Fruit fly (Drosophila melanogaster): Measurements from ENCODE around the gene Surf6.

Surf6 gene

DNA sequence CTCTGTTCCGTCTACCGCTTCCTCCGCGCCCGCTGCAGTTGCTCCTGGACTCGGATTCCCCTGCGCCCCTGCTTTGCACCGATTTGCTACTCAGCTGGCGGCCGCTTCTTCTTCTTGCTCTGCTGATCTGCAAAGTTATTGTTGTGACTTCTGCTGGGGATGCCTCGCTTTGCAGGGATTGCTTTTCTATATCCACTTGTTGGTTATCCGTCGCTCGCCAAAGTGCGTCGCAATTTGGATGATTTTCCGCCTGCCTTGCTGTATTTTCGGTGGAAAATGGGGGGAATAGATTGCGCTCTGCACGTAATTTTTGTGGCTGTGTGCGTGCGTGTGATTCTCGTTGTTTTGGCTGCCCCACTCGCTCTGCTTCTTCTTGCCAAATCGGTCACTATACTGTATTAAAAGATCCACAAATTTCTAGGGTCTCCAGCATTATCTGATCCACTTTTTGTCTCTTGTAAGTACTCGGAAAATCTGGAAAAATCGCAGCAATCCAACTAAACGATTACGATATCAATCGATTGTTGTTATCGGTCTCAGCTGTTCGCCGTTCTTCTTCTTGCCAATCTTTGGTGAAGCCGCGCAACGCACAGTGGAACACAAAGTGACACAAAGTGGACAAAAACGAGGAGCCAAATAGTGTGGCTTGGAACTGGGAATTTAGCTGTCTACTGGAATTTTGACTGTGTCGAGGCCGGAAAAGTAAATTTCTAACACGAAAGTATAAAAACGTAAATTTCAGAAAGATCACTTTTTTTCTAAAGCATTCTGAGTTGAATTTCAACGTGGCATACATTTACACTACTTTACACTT is 1.5 kb downstream of the Surf6 start, which contains the start of gene ClpX (continued):
- TF ChIP-seq lbe (GFP tag; optimal IDR thresholded peaks at IDR 0.05) (no peak), CG13624 (GFP tag; optimal IDR thresholded peaks at IDR 0.05) (peak; percentile 55), bbx (GFP tag; IDR thresholded peaks at IDR 0.05; ENCODE audit: partially characterized antibody) (peak; percentile 77), mld (GFP tag; IDR thresholded peaks at IDR 0.05; ENCODE audit: partially characterized antibody) (peak; percentile 73; the same call in 2 of the 3 replicates), CG31365 (tag; optimal IDR thresholded peaks at IDR 0.05) (peak; percentile 7), CG7839 (tag; optimal IDR thresholded peaks at IDR 0.05) (peak; percentile 8), CG10431 (GFP tag; optimal IDR thresholded peaks at IDR 0.05) (no peak), MBD-R2 (GFP tag; IDR thresholded peaks at IDR 0.05) (peak; percentile 73), CG42726 (GFP tag; IDR thresholded peaks at IDR 0.05; ENCODE audit: partially characterized antibody) (peak; percentile 46; the same call in 1 of the 2 replicates), pros (GFP tag; optimal IDR thresholded peaks at IDR 0.05) (no peak), sna (GFP tag; IDR thresholded peaks at IDR 0.05; ENCODE audit: partially characterized antibody) (peak; percentile 80), BEAF-32 (GFP tag; optimal IDR thresholded peaks at IDR 0.05) (peak; percentile 71), CG4282 (GFP tag; optimal IDR thresholded peaks at IDR 0.05) (peak; percentile 42), CG8388 (GFP tag; optimal IDR thresholded peaks at IDR 0.05) (no peak), ash1 (GFP tag; optimal IDR thresholded peaks at IDR 0.05) (no peak), Hr51 (GFP tag; optimal IDR thresholded peaks at IDR 0.05) (peak in 1 of 2 experiments; percentile 27), dysf (GFP tag; IDR thresholded peaks at IDR 0.05) (no peak), inv (GFP tag; IDR thresholded peaks at IDR 0.05; ENCODE audit: partially characterized antibody) (peak; percentile 45), ken (GFP tag; IDR thresholded peaks at IDR 0.05) (peak; percentile 26; the same call in 1 of the 3 replicates), cg (GFP tag; optimal IDR thresholded peaks at IDR 0.05) (peak; percentile 72), Doc3 (GFP tag; IDR thresholded peaks at IDR 0.05; ENCODE audit: partially characterized antibody) (peak; percentile 61; the same call in 2 of the 3 replicates), da (GFP tag; optimal IDR thresholded peaks at IDR 0.05) (no peak), CG8290 (GFP tag; optimal IDR thresholded peaks at IDR 0.05) (no peak), CG8290 (tag; optimal IDR thresholded peaks at IDR 0.05) (peak in 1 of 2 experiments; percentile 50), Scr (GFP tag; IDR thresholded peaks at IDR 0.05; ENCODE audit: partially characterized antibody) (peak; percentile 69), B-H2 (GFP tag; optimal IDR thresholded peaks at IDR 0.05) (peak; percentile 63), CG18011 (GFP tag; optimal IDR thresholded peaks at IDR 0.05) (no peak), Fer1 (GFP tag; optimal IDR thresholded peaks at IDR 0.05) (peak; percentile 27), CG5245 (GFP tag; optimal IDR thresholded peaks at IDR 0.05) (no peak), fru (optimal IDR thresholded peaks at IDR 0.05) (no peak), CG2120 (GFP tag; optimal IDR thresholded peaks at IDR 0.05) (peak; percentile 23), CG17186 (GFP tag; optimal IDR thresholded peaks at IDR 0.05) (peak; percentile 81), pan (optimal IDR thresholded peaks at IDR 0.05) (no peak), pan (GFP tag; optimal IDR thresholded peaks at IDR 0.05 in 1 of 2, IDR thresholded peaks at IDR 0.05 in 1 of 2) (peak in 1 of 2 experiments; percentile 12), D19A (tag; optimal IDR thresholded peaks at IDR 0.05) (no peak), CG4707 (GFP tag; optimal IDR thresholded peaks at IDR 0.05) (peak; percentile 100), Sox102F (GFP tag; optimal IDR thresholded peaks at IDR 0.05) (no peak), CG2712 (tag; optimal IDR thresholded peaks at IDR 0.05) (peak; percentile 5), CG4617 (GFP tag; optimal IDR thresholded peaks at IDR 0.05; ENCODE audit: borderline replicate concordance) (peak; percentile 58), Bgb (GFP tag; IDR thresholded peaks at IDR 0.05; ENCODE audit: partially characterized antibody) (peak; percentile 76), MESR4 (GFP tag; optimal IDR thresholded peaks at IDR 0.05) (peak; percentile 87), CG2116 (GFP tag; optimal IDR thresholded peaks at IDR 0.05) (peak; percentile 63), sim (GFP tag; IDR thresholded peaks at IDR 0.05) (no peak), CG10274 (GFP tag; optimal IDR thresholded peaks at IDR 0.05) (no peak), CG15514 (GFP tag; optimal IDR thresholded peaks at IDR 0.05) (peak; percentile 63), usp (GFP tag; optimal IDR thresholded peaks at IDR 0.05) (no peak), CG33557 (GFP tag; optimal IDR thresholded peaks at IDR 0.05) (peak; percentile 2)
